Fruit fly (Drosophila melanogaster) whole organism, wandering third instar larva: ENCODE data around the gene Tg.

Source experiments
- Abd-B ChIP-seq: fragments of >200 bp; optimal IDR thresholded peaks from 2 replicates; lab custom pipeline; 2017; ENCODE audit warnings: missing biosample characterization, missing genetic modification characterization
- CG32264 ChIP-seq: fragments of 200-800 bp; sonication (Bioruptor generic); optimal IDR thresholded peaks from 2 replicates; lab custom pipeline; 2016; ENCODE audit warnings: missing biosample characterization, missing genetic modification characterization
- CG9705 ChIP-seq: fragments of 200-800 bp; sonication (Bioruptor generic); optimal IDR thresholded peaks from 2 replicates; lab custom pipeline; 2018; ENCODE audit warnings: missing biosample characterization, mild to moderate bottlenecking, missing genetic modification characterization
- CrebA ChIP-seq: fragments of 200-800 bp; sonication (Bioruptor generic); optimal IDR thresholded peaks from 2 replicates; lab custom pipeline; 2016; ENCODE audit warnings: missing biosample characterization, mild to moderate bottlenecking, missing genetic modification characterization, borderline replicate concordance
- Dfd ChIP-seq: fragments of >200 bp; optimal IDR thresholded peaks from 2 replicates; lab custom pipeline; 2017; ENCODE audit warnings: missing biosample characterization, missing genetic modification characterization
- Dif ChIP-seq: fragments of 200-275, 200-300 bp; sonication (Bioruptor generic); optimal IDR thresholded peaks from 2 replicates; lab custom pipeline; 2018; ENCODE audit warnings: missing biosample characterization, missing genetic modification characterization; ENCODE audit not compliant: partially characterized antibody
- GATAd ChIP-seq: sonication (Bioruptor generic); optimal IDR thresholded peaks from 2 replicates; lab custom pipeline; 2016; ENCODE audit warnings: missing biosample characterization, missing genetic modification characterization
- HLH106 ChIP-seq: fragments of 200-800 bp; optimal IDR thresholded peaks from 3 replicates; lab custom pipeline; 2019; ENCODE audit warnings: missing biosample characterization, mild to moderate bottlenecking, missing genetic modification characterization, moderate library complexity
- Hnf4 ChIP-seq: fragments of 200-800 bp; sonication (Bioruptor generic); optimal IDR thresholded peaks from 2 replicates; lab custom pipeline; 2016; ENCODE audit warnings: missing biosample characterization, mild to moderate bottlenecking, missing genetic modification characterization
- Hr78 ChIP-seq: fragments of >200 bp; optimal IDR thresholded peaks from 2 replicates; lab custom pipeline; 2017; ENCODE audit warnings: missing biosample characterization, missing genetic modification characterization
- Hr83 ChIP-seq: fragments of 200-300 bp; sonication (Bioruptor generic); optimal IDR thresholded peaks from 2 replicates; lab custom pipeline; 2016; ENCODE audit warnings: missing biosample characterization, mild to moderate bottlenecking, missing genetic modification characterization, moderate library complexity; ENCODE audit not compliant: poor library complexity, severe bottlenecking
- Jra ChIP-seq: sonication (Bioruptor generic); optimal IDR thresholded peaks from 2 replicates; lab custom pipeline; 2016; ENCODE audit warnings: missing biosample characterization, missing genetic modification characterization
- Mio ChIP-seq: sonication (Bioruptor generic); optimal IDR thresholded peaks from 2 replicates; lab custom pipeline; 2016; ENCODE audit warnings: missing biosample characterization, missing genetic modification characterization
- Myc ChIP-seq: fragments of >200 bp; optimal IDR thresholded peaks from 2 replicates; lab custom pipeline; 2017
- N ChIP-seq: fragments of >200 bp; optimal IDR thresholded peaks from 2 replicates; lab custom pipeline; 2018; ENCODE audit warnings: missing biosample characterization, missing external identifiers, missing genetic modification characterization
- OdsH ChIP-seq: fragments of 200-800 bp; sonication (Bioruptor generic); optimal IDR thresholded peaks from 2 replicates; lab custom pipeline; 2016; ENCODE audit warnings: missing biosample characterization, mild to moderate bottlenecking, missing genetic modification characterization
- Rel ChIP-seq, 2 experiments: fragments of 200-800 bp; sonication (Bioruptor generic) in 1 of 2; optimal IDR thresholded peaks; 2 replicates in 1 of 2; 3 replicates in 1 of 2; lab custom pipeline; 2016 to 2019; ENCODE audit warnings: mild to moderate bottlenecking in 2 of 2, missing biosample characterization in 2 of 2, missing genetic modification characterization in 2 of 2, moderate library complexity in 1 of 2
- Sp1 ChIP-seq: fragments of 200-800 bp; sonication (Bioruptor generic); optimal IDR thresholded peaks from 3 replicates; lab custom pipeline; 2019; ENCODE audit warnings: missing biosample characterization, mild to moderate bottlenecking, missing genetic modification characterization, moderate library complexity
- Vsx2 ChIP-seq: fragments of 200-300, 225-300 bp; sonication (Bioruptor generic); optimal IDR thresholded peaks from 2 replicates; lab custom pipeline; 2018; ENCODE audit warnings: missing biosample characterization, missing genetic modification characterization; ENCODE audit not compliant: partially characterized antibody
- br ChIP-seq: fragments of 200-800 bp; sonication (Bioruptor generic); optimal IDR thresholded peaks from 2 replicates; lab custom pipeline; 2016; ENCODE audit warnings: missing biosample characterization, missing genetic modification characterization
- brk ChIP-seq: fragments of 200-800 bp; sonication (Bioruptor generic); optimal IDR thresholded peaks from 2 replicates; lab custom pipeline; 2016; ENCODE audit warnings: missing biosample characterization, mild to moderate bottlenecking, missing genetic modification characterization
- dl ChIP-seq, 2 experiments: fragments of 175-275, 200-275 bp in 1 of 2; fragments of 200-275 bp in 1 of 2; sonication (Bioruptor generic); optimal IDR thresholded peaks; lab custom pipeline; 2018; ENCODE audit warnings: mild to moderate bottlenecking in 2 of 2, missing biosample characterization in 2 of 2, missing genetic modification characterization in 2 of 2, moderate library complexity in 2 of 2; ENCODE audit not compliant: partially characterized antibody in 2 of 2, insufficient read depth in 1 of 2
- dmrt93B ChIP-seq: fragments of 200-800 bp; sonication (Bioruptor generic); optimal IDR thresholded peaks from 2 replicates; lab custom pipeline; 2018; ENCODE audit warnings: missing biosample characterization, mild to moderate bottlenecking, missing genetic modification characterization
- dsf ChIP-seq: sonication (Bioruptor generic); optimal IDR thresholded peaks from 2 replicates; lab custom pipeline; 2016; ENCODE audit warnings: missing biosample characterization, missing genetic modification characterization, borderline replicate concordance
- ey ChIP-seq: fragments of 200-800 bp; sonication (Bioruptor generic); optimal IDR thresholded peaks from 2 replicates; lab custom pipeline; 2016; ENCODE audit warnings: missing biosample characterization, missing genetic modification characterization
- foxo ChIP-seq, 2 experiments: fragments of 200-800 bp; sonication (Bioruptor generic); optimal IDR thresholded peaks; 2 replicates in 1 of 2; 3 replicates in 1 of 2; lab custom pipeline; 2016 to 2017; ENCODE audit warnings: missing biosample characterization in 2 of 2, missing genetic modification characterization in 2 of 2
- fru ChIP-seq: fragments of 200-800 bp; sonication (Bioruptor generic); optimal IDR thresholded peaks from 3 replicates; lab custom pipeline; 2016; ENCODE audit warnings: missing biosample characterization, mild to moderate bottlenecking, missing genetic modification characterization
- h ChIP-seq: fragments of 200-800 bp; sonication (Bioruptor generic); optimal IDR thresholded peaks from 3 replicates; lab custom pipeline; 2016; ENCODE audit warnings: missing biosample characterization, mild to moderate bottlenecking, missing genetic modification characterization
- jim ChIP-seq: fragments of 175-275, 200-325 bp; sonication (Bioruptor generic); optimal IDR thresholded peaks from 2 replicates; lab custom pipeline; 2016; ENCODE audit warnings: missing biosample characterization, mild to moderate bottlenecking, missing genetic modification characterization
- lola ChIP-seq: fragments of >200 bp; optimal IDR thresholded peaks from 2 replicates; lab custom pipeline; 2017; ENCODE audit warnings: missing biosample characterization, missing genetic modification characterization
- pan ChIP-seq: fragments of >200 bp; optimal IDR thresholded peaks from 2 replicates; lab custom pipeline; 2017
- psq ChIP-seq: fragments of 200-800 bp; sonication (Bioruptor generic); optimal IDR thresholded peaks from 3 replicates; lab custom pipeline; 2017; ENCODE audit warnings: missing biosample characterization, mild to moderate bottlenecking, missing genetic modification characterization, moderate library complexity
- rgr ChIP-seq: fragments of 200-800 bp; sonication (Bioruptor generic); optimal IDR thresholded peaks from 3 replicates; lab custom pipeline; 2016; ENCODE audit warnings: missing biosample characterization, mild to moderate bottlenecking, missing genetic modification characterization
- sage ChIP-seq: fragments of 200-800 bp; sonication (Bioruptor generic); optimal IDR thresholded peaks from 2 replicates; lab custom pipeline; 2016; ENCODE audit warnings: missing biosample characterization, mild to moderate bottlenecking, missing genetic modification characterization
- sv ChIP-seq: fragments of 200-800 bp; sonication (Bioruptor generic); optimal IDR thresholded peaks from 3 replicates; lab custom pipeline; 2016; ENCODE audit warnings: missing biosample characterization, missing genetic modification characterization
- tai ChIP-seq: sonication (Bioruptor generic); optimal IDR thresholded peaks from 2 replicates; lab custom pipeline; 2016; ENCODE audit warnings: missing biosample characterization, missing genetic modification characterization
- usp ChIP-seq: fragments of >200 bp; optimal IDR thresholded peaks from 2 replicates; lab custom pipeline; 2017; ENCODE audit warnings: missing biosample characterization, missing genetic modification characterization
- woc ChIP-seq: sonication (Bioruptor generic); optimal IDR thresholded peaks from 2 replicates; lab custom pipeline; 2016; ENCODE audit warnings: missing biosample characterization, mild to moderate bottlenecking, missing genetic modification characterization

Tg gene

dm6 chr2L:7970001-7970400 is 41.2 kb upstream of the Tg start:
- TF ChIP-seq Rel (GFP tag; optimal IDR thresholded peaks at IDR 0.05; lab: Kevin White, UChicago) (no peak), Rel (tag; optimal IDR thresholded peaks at IDR 0.05; lab: Kevin White, UChicago) (peak; percentile 19), CrebA (GFP tag; lab: Kevin White, UChicago) (peak; percentile 25), Vsx2 (no peak)
- TF ChIP-seq, all 38 proteins: peak for 2

dm6 chr2L:7971423-7971822 is 39.8 kb upstream of the Tg start:
- no peak for TF ChIP-seq sage (GFP tag; lab: Kevin White, UChicago)
- no peak for TF ChIP-seq psq (GFP tag; lab: Kevin White, UChicago)
- TF ChIP-seq h = no peak
- no peak for TF ChIP-seq Rel (GFP tag; optimal IDR thresholded peaks at IDR 0.05; lab: Kevin White, UChicago)
- no peak for TF ChIP-seq Rel (tag; optimal IDR thresholded peaks at IDR 0.05; lab: Kevin White, UChicago)
- no peak for TF ChIP-seq CG32264 (GFP tag; lab: Kevin White, UChicago)
- TF ChIP-seq ey (GFP tag; lab: Kevin White, UChicago) = peak; percentile 9
- TF ChIP-seq rgr (GFP tag; lab: Kevin White, UChicago) = peak; percentile 14
- TF ChIP-seq Dfd (GFP tag; lab: Kevin White, UChicago) = peak; percentile 45
- TF ChIP-seq foxo (GFP tag; optimal IDR thresholded peaks at IDR 0.05; lab: Kevin White, UChicago) = peak in 1 of 2 experiments; percentile 33
- TF ChIP-seq OdsH (GFP tag; lab: Kevin White, UChicago) = peak; percentile 36

dm6 chr2L:7973470-7974207 is 37.6 kb upstream of the Tg start:
- TF ChIP-seq psq (GFP tag; lab: Kevin White, UChicago) = peak; percentile 63
- peak; percentile 73 for TF ChIP-seq woc (GFP tag; lab: Kevin White, UChicago)
- peak; percentile 50 for TF ChIP-seq Dif
- peak; percentile 9 for TF ChIP-seq Hnf4 (GFP tag; lab: Kevin White, UChicago)
- no peak for TF ChIP-seq usp (GFP tag; lab: Kevin White, UChicago)
- peak; percentile 62 for TF ChIP-seq HLH106 (tag; lab: Kevin White, UChicago)
- TF ChIP-seq tai (GFP tag; lab: Kevin White, UChicago) = no peak
- TF ChIP-seq Hr78 (GFP tag; lab: Kevin White, UChicago) = no peak
- no peak for TF ChIP-seq CG32264 (GFP tag; lab: Kevin White, UChicago)
- peak; percentile 29 for TF ChIP-seq jim (GFP tag; lab: Kevin White, UChicago)
- TF ChIP-seq Sp1 (GFP tag; lab: Kevin White, UChicago) = peak; percentile 70
- peak; percentile 76 for TF ChIP-seq OdsH (GFP tag; lab: Kevin White, UChicago)
- TF ChIP-seq GATAd (GFP tag; lab: Kevin White, UChicago) = no peak
- no peak for TF ChIP-seq Rel (GFP tag; optimal IDR thresholded peaks at IDR 0.05; lab: Kevin White, UChicago)
- peak; percentile 51 for TF ChIP-seq Rel (tag; optimal IDR thresholded peaks at IDR 0.05; lab: Kevin White, UChicago)
- peak; percentile 34 for TF ChIP-seq Hr83 (GFP tag; lab: Kevin White, UChicago)
- TF ChIP-seq h = peak; percentile 61
- TF ChIP-seq sage (GFP tag; lab: Kevin White, UChicago) = no peak
- TF ChIP-seq dl (GFP tag; optimal IDR thresholded peaks at IDR 0.05; lab: Kevin White, UChicago; ENCODE audit: insufficient read depth in 1 of 2, partially characterized antibody in 2 of 2) = peak in 1 of 2 experiments; percentile 24
- no peak for TF ChIP-seq sv
- no peak for TF ChIP-seq lola (GFP tag; lab: Kevin White, UChicago)
- TF ChIP-seq Vsx2 = peak; percentile 34
- no peak for TF ChIP-seq N (GFP tag; lab: Kevin White, UChicago)
- no peak for TF ChIP-seq CG9705 (GFP tag; lab: Kevin White, UChicago)
- peak; percentile 33 for TF ChIP-seq brk
- TF ChIP-seq foxo (GFP tag; optimal IDR thresholded peaks at IDR 0.05; lab: Kevin White, UChicago) = peak in 1 of 2 experiments; percentile 80
- peak; percentile 54 for TF ChIP-seq dmrt93B (GFP tag; lab: Kevin White, UChicago)
- no peak for TF ChIP-seq Myc
- TF ChIP-seq Dfd (GFP tag; lab: Kevin White, UChicago) = peak; percentile 26
- peak; percentile 61 for TF ChIP-seq pan (lab: Kevin White, UChicago)
- TF ChIP-seq Jra (GFP tag; lab: Kevin White, UChicago) = no peak
- TF ChIP-seq Mio = no peak
- no peak for TF ChIP-seq Abd-B (GFP tag; lab: Kevin White, UChicago)
- peak; percentile 57 for TF ChIP-seq rgr (GFP tag; lab: Kevin White, UChicago)
- TF ChIP-seq fru (GFP tag; lab: Kevin White, UChicago) = peak; percentile 73
- peak; percentile 72 for TF ChIP-seq br
- TF ChIP-seq CrebA (GFP tag; lab: Kevin White, UChicago) = no peak
- peak; percentile 79 for TF ChIP-seq ey (GFP tag; lab: Kevin White, UChicago)
- no peak for TF ChIP-seq dsf
